Fruit fly (Drosophila melanogaster) whole organism, embryonic: ENCODE measurements around the gene pont.
A peak's percentile ranks its signal among the peaks of the same experiment; 100 is the strongest.

Experiments
- Asciz ChIP-seq: fragments of 200-800 bp; sonication (Bioruptor generic); optimal IDR thresholded peaks from 2 replicates; lab custom pipeline; 2017; ENCODE audit warnings: missing biosample characterization, mild to moderate bottlenecking, missing genetic modification characterization, missing genetic modification reagents
- Bgb ChIP-seq: fragments of 200-800 bp; sonication (Bioruptor generic); IDR thresholded peaks from 2 replicates; pipeline ENCODE4 v1.3.6; 2022; ENCODE audit warnings: missing biosample characterization, missing genetic modification characterization; ENCODE audit not compliant: partially characterized antibody
- BtbVII ChIP-seq: fragments of 200-800 bp; sonication (Bioruptor generic); optimal IDR thresholded peaks from 3 replicates; lab custom pipeline; 2017; ENCODE audit warnings: missing biosample characterization, mild to moderate bottlenecking, missing genetic modification characterization
- CG11085 ChIP-seq: fragments of 200-800 bp; sonication (Bioruptor generic); IDR thresholded peaks from 2 replicates; pipeline ENCODE4 v1.3.6; 2022; ENCODE audit warnings: missing biosample characterization, missing genetic modification characterization
- CG15514 ChIP-seq: fragments of 200-800 bp; sonication (Bioruptor generic); optimal IDR thresholded peaks from 3 replicates; lab custom pipeline; 2017; ENCODE audit warnings: missing biosample characterization, missing genetic modification characterization, mild to moderate bottlenecking, moderate library complexity, missing genetic modification reagents
- CG16779 ChIP-seq: fragments of 200-800 bp; sonication (Bioruptor generic); IDR thresholded peaks from 2 replicates; pipeline ENCODE4 v1.3.6; 2022; ENCODE audit warnings: missing biosample characterization, missing genetic modification characterization
- CG16813 ChIP-seq: fragments of 200-800 bp; sonication (Bioruptor generic); IDR thresholded peaks from 3 replicates; pipeline ENCODE4 v1.3.6; 2022; ENCODE audit warnings: missing biosample characterization, missing genetic modification characterization; ENCODE audit not compliant: partially characterized antibody
- CG16863 ChIP-seq: fragments of 200-800 bp; sonication (Bioruptor generic); optimal IDR thresholded peaks from 3 replicates; lab custom pipeline; 2016; ENCODE audit warnings: missing biosample characterization, missing genetic modification characterization
- CG17328 ChIP-seq: fragments of 200-800 bp; sonication (Bioruptor generic); IDR thresholded peaks from 2 replicates; pipeline ENCODE4 v1.3.6; 2022; ENCODE audit warnings: missing biosample characterization, missing genetic modification characterization
- CG17359 ChIP-seq: fragments of 200-800 bp; sonication (Bioruptor generic); optimal IDR thresholded peaks from 3 replicates; lab custom pipeline; 2018; ENCODE audit warnings: missing biosample characterization, mild to moderate bottlenecking, missing genetic modification characterization, moderate library complexity
- CG18262 ChIP-seq: fragments of 200-800 bp; optimal IDR thresholded peaks from 3 replicates; lab custom pipeline; 2019; ENCODE audit warnings: missing biosample characterization, mild to moderate bottlenecking, missing genetic modification characterization, moderate library complexity
- CG33213 ChIP-seq: fragments of 200-800 bp; sonication (Bioruptor generic); optimal IDR thresholded peaks from 3 replicates; lab custom pipeline; 2016; ENCODE audit warnings: missing biosample characterization, missing genetic modification characterization
- CG3407 ChIP-seq: fragments of 200-800 bp; sonication (Bioruptor generic); optimal IDR thresholded peaks from 2 replicates; lab custom pipeline; 2018; ENCODE audit warnings: missing biosample characterization, mild to moderate bottlenecking, missing genetic modification characterization
- CG3726 ChIP-seq: fragments of 200-800 bp; sonication (Bioruptor generic); IDR thresholded peaks from 3 replicates; pipeline ENCODE4, ENCODE4 v1.3.6; 2022; ENCODE audit warnings: missing biosample characterization, missing genetic modification characterization
- CG5953 ChIP-seq: fragments of 200-800 bp; sonication (Bioruptor generic); IDR thresholded peaks from 2 replicates; pipeline ENCODE4 v1.3.6; 2022; ENCODE audit warnings: missing biosample characterization, missing genetic modification characterization
- CG7357 ChIP-seq: fragments of 200-800 bp; sonication (Bioruptor generic); IDR thresholded peaks from 3 replicates; pipeline ENCODE4 v1.3.6; 2022; ENCODE audit warnings: missing biosample characterization, missing genetic modification characterization
- CG8290 ChIP-seq, 3 experiments: fragments of 200-800 bp; sonication (Bioruptor generic); optimal IDR thresholded peaks; 2 replicates each; lab custom pipeline; 2016 to 2019; ENCODE audit warnings: missing biosample characterization in 3 of 3, missing genetic modification characterization in 3 of 3, mild to moderate bottlenecking in 2 of 3, moderate library complexity in 1 of 3
- CHES-1-like ChIP-seq: fragments of 200-800 bp; sonication (Bioruptor generic); optimal IDR thresholded peaks from 2 replicates; lab custom pipeline; 2016; ENCODE audit warnings: missing biosample characterization, missing genetic modification characterization
- Dbx ChIP-seq: fragments of 200-800 bp; sonication (Bioruptor generic); IDR thresholded peaks from 3 replicates; pipeline ENCODE4 v1.3.6; 2022; ENCODE audit warnings: missing biosample characterization, missing genetic modification characterization
- Deaf1 ChIP-seq: fragments of 200-800 bp; optimal IDR thresholded peaks from 3 replicates; lab custom pipeline; 2019; ENCODE audit warnings: missing biosample characterization, mild to moderate bottlenecking, missing genetic modification characterization, moderate library complexity
- E2f1 ChIP-seq: fragments of 200-800 bp; sonication (Bioruptor generic); IDR thresholded peaks from 2 replicates; pipeline ENCODE4 v1.3.6; 2022; ENCODE audit warnings: missing biosample characterization, missing genetic modification characterization
- GATAe ChIP-seq: fragments of 200-800 bp; sonication (Bioruptor generic); conservative IDR thresholded peaks from 2 replicates; pipeline ENCODE4 v1.3.6; 2022; ENCODE audit warnings: missing biosample characterization, missing genetic modification characterization
- HHEX ChIP-seq: fragments of 200-800 bp; sonication (Bioruptor generic); optimal IDR thresholded peaks from 3 replicates; lab custom pipeline; 2017; ENCODE audit warnings: missing biosample characterization, mild to moderate bottlenecking, missing genetic modification characterization, missing genetic modification reagents
- HmgD ChIP-seq: fragments of 200-800 bp; sonication (Bioruptor generic); optimal IDR thresholded peaks from 3 replicates; lab custom pipeline; 2016; ENCODE audit warnings: missing biosample characterization, missing genetic modification characterization
- Hr78 ChIP-seq, 2 experiments: fragments of 200-800 bp in 1 of 2; fragments of >200 bp in 1 of 2; sonication (Bioruptor generic) in 1 of 2; optimal IDR thresholded peaks; 2 replicates each; lab custom pipeline; 2017 to 2019; ENCODE audit warnings: missing biosample characterization in 2 of 2, missing genetic modification characterization in 2 of 2, mild to moderate bottlenecking in 1 of 2, moderate library complexity in 1 of 2
- Opbp ChIP-seq: fragments of 200-800 bp; sonication (Bioruptor generic); IDR thresholded peaks from 3 replicates; pipeline ENCODE4 v1.3.6; 2022; ENCODE audit warnings: missing biosample characterization, missing genetic modification characterization; ENCODE audit not compliant: partially characterized antibody
- Pdp1 ChIP-seq, 2 experiments: fragments of 200-800 bp; sonication (Bioruptor generic); optimal IDR thresholded peaks; 3 replicates each; lab custom pipeline; 2016; ENCODE audit warnings: missing biosample characterization in 2 of 2, missing genetic modification characterization in 2 of 2, mild to moderate bottlenecking in 1 of 2, moderate library complexity in 1 of 2
- Sox100B ChIP-seq: fragments of 200-800 bp; sonication (Bioruptor generic); optimal IDR thresholded peaks from 3 replicates; lab custom pipeline; 2018; ENCODE audit warnings: missing biosample characterization, mild to moderate bottlenecking, missing genetic modification characterization
- Spps ChIP-seq: fragments of 200-800 bp; sonication (Bioruptor generic); optimal IDR thresholded peaks from 2 replicates; lab custom pipeline; 2018; ENCODE audit warnings: missing biosample characterization, mild to moderate bottlenecking, missing genetic modification characterization
- Sry-δ ChIP-seq: fragments of 200-800 bp; sonication (Bioruptor generic); optimal IDR thresholded peaks from 2 replicates; lab custom pipeline; 2016; ENCODE audit warnings: missing biosample characterization, missing genetic modification characterization
- TFAM ChIP-seq: fragments of 200-800 bp; sonication (Bioruptor generic); optimal IDR thresholded peaks from 2 replicates; lab custom pipeline; 2017; ENCODE audit warnings: missing biosample characterization, missing genetic modification characterization, inconsistent platforms
- ac ChIP-seq: fragments of 200-800 bp; sonication (Bioruptor generic); optimal IDR thresholded peaks from 3 replicates; lab custom pipeline; 2017; ENCODE audit warnings: missing biosample characterization, mild to moderate bottlenecking, missing genetic modification characterization
- br ChIP-seq: fragments of >200 bp; optimal IDR thresholded peaks from 2 replicates; lab custom pipeline; 2017
- bsh ChIP-seq, 2 experiments: fragments of 200-800 bp; sonication (Bioruptor generic); optimal IDR thresholded peaks; 2 replicates each; lab custom pipeline; 2017 to 2018; ENCODE audit warnings: mild to moderate bottlenecking in 2 of 2, missing biosample characterization in 2 of 2, missing genetic modification characterization in 2 of 2, moderate library complexity in 1 of 2
- chif ChIP-seq, 2 experiments: fragments of 200-800 bp; sonication (Bioruptor generic); optimal IDR thresholded peaks; 3 replicates each; lab custom pipeline; 2016; ENCODE audit warnings: missing biosample characterization in 2 of 2, missing genetic modification characterization in 2 of 2
- chinmo ChIP-seq: fragments of 200-800 bp; sonication (Bioruptor generic); IDR thresholded peaks from 4 replicates; pipeline ENCODE4 v1.3.6; 2022; ENCODE audit warnings: missing biosample characterization, missing genetic modification characterization; ENCODE audit not compliant: partially characterized antibody
- crol ChIP-seq: fragments of 200-800 bp; sonication (Bioruptor generic); IDR thresholded peaks from 2 replicates; pipeline ENCODE4 v1.3.6; 2022; ENCODE audit warnings: missing biosample characterization, missing genetic modification characterization
- ems ChIP-seq: fragments of 200-800 bp; sonication (Bioruptor generic); optimal IDR thresholded peaks from 3 replicates; lab custom pipeline; 2016; ENCODE audit warnings: missing biosample characterization, missing genetic modification characterization
- gsb-n ChIP-seq: fragments of 200-800 bp; sonication (Bioruptor generic); optimal IDR thresholded peaks from 3 replicates; lab custom pipeline; 2018; ENCODE audit warnings: missing biosample characterization, mild to moderate bottlenecking, missing genetic modification characterization
- ind ChIP-seq: fragments of 200-800 bp; sonication (Bioruptor generic); optimal IDR thresholded peaks from 3 replicates; lab custom pipeline; 2016; ENCODE audit warnings: missing biosample characterization, missing genetic modification characterization
- kay ChIP-seq: fragments of 200-800 bp; sonication (Bioruptor generic); optimal IDR thresholded peaks from 2 replicates; lab custom pipeline; 2016; ENCODE audit warnings: missing biosample characterization, missing genetic modification characterization
- ken ChIP-seq: fragments of 200-800 bp; sonication (Bioruptor generic); IDR thresholded peaks from 3 replicates; pipeline ENCODE4 v1.3.6; 2022; ENCODE audit warnings: missing biosample characterization, missing genetic modification characterization
- salm ChIP-seq: fragments of 200-800 bp; sonication (Bioruptor generic); optimal IDR thresholded peaks from 2 replicates; lab custom pipeline; 2018; ENCODE audit warnings: missing biosample characterization, mild to moderate bottlenecking, missing genetic modification characterization
- schlank ChIP-seq: fragments of 200-800 bp; sonication (Bioruptor generic); optimal IDR thresholded peaks from 2 replicates; lab custom pipeline; 2018; ENCODE audit warnings: missing biosample characterization, mild to moderate bottlenecking, missing genetic modification characterization
- slbo ChIP-seq: fragments of 200-800 bp; sonication (Bioruptor generic); IDR thresholded peaks from 2 replicates; pipeline ENCODE4 v1.3.6; 2022; ENCODE audit warnings: missing biosample characterization, missing genetic modification characterization
- sqz ChIP-seq: fragments of 200-800 bp; sonication (Bioruptor generic); optimal IDR thresholded peaks from 3 replicates; lab custom pipeline; 2018; ENCODE audit warnings: missing biosample characterization, mild to moderate bottlenecking, missing genetic modification characterization
- ssp ChIP-seq: fragments of 200-800 bp; sonication (Bioruptor generic); IDR thresholded peaks from 2 replicates; pipeline ENCODE4 v1.3.6; 2022; ENCODE audit warnings: missing biosample characterization, missing genetic modification characterization
- tll ChIP-seq, 2 experiments: fragments of 200-800 bp in 1 of 2; fragments of >200 bp in 1 of 2; sonication (Bioruptor generic) in 1 of 2; optimal IDR thresholded peaks; 2 replicates each; lab custom pipeline; 2017 to 2019; ENCODE audit warnings: missing biosample characterization in 2 of 2, missing genetic modification characterization in 2 of 2, mild to moderate bottlenecking in 1 of 2, moderate library complexity in 1 of 2
- trem ChIP-seq: fragments of 200-800 bp; optimal IDR thresholded peaks from 3 replicates; lab custom pipeline; 2019; ENCODE audit warnings: missing biosample characterization, mild to moderate bottlenecking, missing genetic modification characterization, moderate library complexity

The pont gene

DNA sequence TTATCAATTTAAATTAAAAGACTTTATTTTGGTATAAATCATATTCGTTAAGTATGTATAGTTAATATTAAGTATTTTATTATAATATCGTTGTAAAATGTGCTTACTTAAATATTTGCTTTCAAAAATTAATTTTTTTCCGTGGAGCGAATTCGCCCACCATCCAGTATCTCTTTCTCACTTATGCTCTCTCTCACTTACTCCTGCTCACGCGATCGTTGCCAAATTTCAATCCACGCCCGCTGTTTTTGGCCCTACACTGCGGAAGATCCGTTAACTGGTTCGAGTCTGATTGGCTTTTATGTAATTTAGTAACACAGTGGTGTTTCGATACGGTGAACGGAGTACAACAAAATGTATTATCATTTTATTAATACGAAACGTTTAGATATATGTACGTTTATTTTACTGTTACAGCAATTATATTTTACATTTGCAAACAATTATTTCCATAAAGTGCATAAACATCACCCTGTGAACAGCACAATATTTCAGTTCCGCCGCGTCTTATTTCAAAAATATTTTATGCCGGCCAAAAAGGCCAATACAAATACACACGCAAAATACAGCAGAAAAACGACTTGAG, 3.7 kb downstream of the pont start (continued):
- TF ChIP-seq chif (GFP tag; optimal IDR thresholded peaks at IDR 0.05; lab: Kevin White, UChicago): peak in 1 of 2 experiments; percentile 7
- TF ChIP-seq CG3726 (GFP tag; lab: Robert Waterston, UW): no peak
- no peak for TF ChIP-seq Asciz (GFP tag; lab: Kevin White, UChicago)
- no peak for TF ChIP-seq tll (GFP tag; optimal IDR thresholded peaks at IDR 0.05; lab: Kevin White, UChicago)
- TF ChIP-seq schlank: peak; percentile 4
- peak; percentile 4 for TF ChIP-seq CG16863
- TF ChIP-seq HHEX (GFP tag; lab: Kevin White, UChicago): peak; percentile 41
- no peak for TF ChIP-seq br (lab: Kevin White, UChicago)
- TF ChIP-seq crol (GFP tag; lab: Robert Waterston, UW): no peak
- 0 out of 2 replicates have a peak, but pooled peaks have one; percentile 9 for TF ChIP-seq CG16779
- TF ChIP-seq Dbx (GFP tag; lab: Robert Waterston, UW): peak; percentile 88
- TF ChIP-seq Deaf1: no peak
- no peak for TF ChIP-seq CG8290 (GFP tag; optimal IDR thresholded peaks at IDR 0.05; lab: Kevin White, UChicago)
- TF ChIP-seq CG8290 (tag; optimal IDR thresholded peaks at IDR 0.05; lab: Kevin White, UChicago): peak in 1 of 2 experiments; percentile 78
- peak; percentile 87 for TF ChIP-seq slbo (GFP tag; lab: Robert Waterston, UW)
- peak; percentile 38 for TF ChIP-seq CG18262 (tag; lab: Kevin White, UChicago)
- TF ChIP-seq sqz (GFP tag; lab: Kevin White, UChicago): no peak
- TF ChIP-seq CG5953 (GFP tag; lab: Robert Waterston, UW): no peak
- no peak for TF ChIP-seq Spps (tag; lab: Kevin White, UChicago)
- no peak for TF ChIP-seq Opbp
- no peak for TF ChIP-seq salm (tag; lab: Kevin White, UChicago)
- TF ChIP-seq CG33213 (GFP tag; lab: Kevin White, UChicago): no peak
- TF ChIP-seq CG11085 (GFP tag; lab: Robert Waterston, UW): 0 out of 2 replicates have a peak, but pooled peaks have one; percentile 39
- no peak; the same call in 2 of the 3 replicates for TF ChIP-seq ken (GFP tag; lab: Robert Waterston, UW)
- TF ChIP-seq HmgD (GFP tag; lab: Kevin White, UChicago): no peak
- no peak for TF ChIP-seq trem (tag; lab: Kevin White, UChicago)
- TF ChIP-seq Sox100B (GFP tag; lab: Kevin White, UChicago): peak; percentile 29
- TF ChIP-seq CG17359 (tag; lab: Kevin White, UChicago): peak; percentile 11
- TF ChIP-seq chinmo: 0 out of 4 replicates have a peak, but pooled peaks have one; percentile 67
- peak in 1 of 2 experiments; percentile 49 for TF ChIP-seq bsh (GFP tag; optimal IDR thresholded peaks at IDR 0.05; lab: Kevin White, UChicago)
- TF ChIP-seq BtbVII: peak; percentile 42
- TF ChIP-seq CG15514 (GFP tag; lab: Kevin White, UChicago): peak; percentile 39
- TF ChIP-seq ind (GFP tag; lab: Kevin White, UChicago): peak; percentile 58
- TF ChIP-seq kay (GFP tag; lab: Kevin White, UChicago): no peak
- peak; percentile 9 for TF ChIP-seq CHES-1-like (GFP tag; lab: Kevin White, UChicago)
- no peak for TF ChIP-seq CG17328 (GFP tag; lab: Robert Waterston, UW)
- 0 out of 2 replicates have a peak, but pooled peaks have one; percentile 13 for TF ChIP-seq GATAe (GFP tag; lab: Robert Waterston, UW)
- 0 out of 3 replicates have a peak, but pooled peaks have one; percentile 34 for TF ChIP-seq CG7357 (GFP tag; lab: Robert Waterston, UW)
- TF ChIP-seq ac (GFP tag; lab: Kevin White, UChicago): no peak
- TF ChIP-seq TFAM (GFP tag; lab: Kevin White, UChicago): no peak
- peak; percentile 41 to 84 for TF ChIP-seq Pdp1 (GFP tag; optimal IDR thresholded peaks at IDR 0.05; lab: Kevin White, UChicago)
- peak; percentile 20; the same call in 1 of the 2 replicates for TF ChIP-seq ssp
- TF ChIP-seq ems (GFP tag; lab: Kevin White, UChicago): no peak
- no peak for TF ChIP-seq Bgb (GFP tag; lab: Robert Waterston, UW)
- TF ChIP-seq gsb-n (tag; lab: Kevin White, UChicago): no peak
- TF ChIP-seq CG16813 (GFP tag; lab: Robert Waterston, UW): no peak
- TF ChIP-seq Hr78 (GFP tag; optimal IDR thresholded peaks at IDR 0.05; lab: Kevin White, UChicago): no peak
- no peak for TF ChIP-seq CG3407 (GFP tag; lab: Kevin White, UChicago)
- TF ChIP-seq Sry-δ (GFP tag; lab: Kevin White, UChicago): no peak
- TF ChIP-seq E2f1 (GFP tag; lab: Robert Waterston, UW): no peak; the same call in none of the 2 replicates
